Worm (Caenorhabditis elegans) whole organism, L1 larva: Measurements from ENCODE around the gene fbxa-98.
"Not testable (repeated sequence)": the region's sequence is repeated elsewhere in the genome, so short reads cannot be mapped to it uniquely, and the experiment has no call there.

Experiments used
- Y116A8C.19 ChIP-seq: sonication (generic microtip); optimal IDR thresholded peaks from 2 replicates; lab custom pipeline; 2016; ENCODE audit warnings: missing compliant biosample characterization, missing genetic modification characterization, borderline replicate concordance
- alr-1 ChIP-seq: fragments of 200-800 bp; sonication (Bioruptor generic); optimal IDR thresholded peaks from 2 replicates; lab custom pipeline; 2018; ENCODE audit warnings: borderline replicate concordance, mild to moderate bottlenecking, missing genetic modification characterization, missing compliant biosample characterization
- ama-1 ChIP-seq: fragments of 150-350 bp; optimal IDR thresholded peaks from 2 replicates; lab custom pipeline; 2014
- blmp-1 ChIP-seq: fragments of 150-350 bp; optimal IDR thresholded peaks from 2 replicates; lab custom pipeline; 2014; ENCODE audit warnings: missing biosample characterization, missing genetic modification characterization
- ceh-63 ChIP-seq: fragments of 200-800 bp; sonication (Bioruptor generic); optimal IDR thresholded peaks from 2 replicates; lab custom pipeline; 2018; ENCODE audit warnings: mild to moderate bottlenecking, missing genetic modification characterization, missing compliant biosample characterization
- ceh-82 ChIP-seq, 3 experiments: fragments of 150-350 bp in 1 of 3; sonication (generic microtip) in 2 of 3; optimal IDR thresholded peaks; 2 replicates each; lab custom pipeline; 2014 to 2017; ENCODE audit warnings: missing biosample characterization in 3 of 3, missing genetic modification characterization in 3 of 3
- ceh-88 ChIP-seq: fragments of 200-800 bp; sonication (Bioruptor generic); IDR thresholded peaks from 2 replicates; pipeline ENCODE4 v1.3.6; 2022; ENCODE audit warnings: missing genetic modification characterization, missing compliant biosample characterization
- ceh-90 ChIP-seq: sonication (generic microtip); optimal IDR thresholded peaks from 2 replicates; lab custom pipeline; 2016; ENCODE audit warnings: missing genetic modification characterization, missing compliant biosample characterization
- dsc-1 ChIP-seq: sonication (generic microtip); optimal IDR thresholded peaks from 2 replicates; lab custom pipeline; 2016; ENCODE audit warnings: mild to moderate bottlenecking, missing genetic modification characterization, missing compliant biosample characterization
- efl-1 ChIP-seq, 4 experiments: fragments of 150-350 bp; optimal IDR thresholded peaks in 3 of 4; peaks in 1 of 4; 1 replicate in 1 of 4; 2 replicates in 3 of 4; lab custom pipeline; 2014; ENCODE audit warnings: missing biosample characterization in 2 of 4, missing genetic modification characterization in 2 of 4, missing genetic modification reagents in 2 of 4
- elt-2 ChIP-seq: sonication (generic microtip); optimal IDR thresholded peaks from 2 replicates; lab custom pipeline; 2016; ENCODE audit warnings: missing genetic modification characterization, mild to moderate bottlenecking, inconsistent platforms, missing compliant biosample characterization, missing genetic modification reagents
- elt-3 ChIP-seq, 6 experiments: fragments of 150-350 bp in 1 of 6; sonication (generic microtip); optimal IDR thresholded peaks; 2 replicates each; lab custom pipeline; 2017 to 2018; ENCODE audit warnings: missing biosample characterization in 6 of 6, missing genetic modification characterization in 6 of 6, inconsistent platforms in 1 of 6
- fkh-4 ChIP-seq: sonication (generic microtip); optimal IDR thresholded peaks from 2 replicates; lab custom pipeline; 2016; ENCODE audit warnings: missing compliant biosample characterization, missing genetic modification characterization, borderline replicate concordance
- fkh-8 ChIP-seq: sonication (generic microtip); optimal IDR thresholded peaks from 2 replicates; lab custom pipeline; 2016; ENCODE audit warnings: mild to moderate bottlenecking, missing genetic modification characterization, missing compliant biosample characterization
- hpl-2 ChIP-seq: fragments of 150-350 bp; optimal IDR thresholded peaks from 2 replicates; lab custom pipeline; 2014; ENCODE audit warnings: missing biosample characterization, missing genetic modification reagents, missing genetic modification characterization
- irx-1 ChIP-seq: sonication (generic microtip); optimal IDR thresholded peaks from 2 replicates; lab custom pipeline; 2016; ENCODE audit warnings: missing genetic modification characterization, missing compliant biosample characterization
- lin-14 ChIP-seq: fragments of 200-800 bp; sonication (Bioruptor generic); optimal IDR thresholded peaks from 2 replicates; lab custom pipeline; 2018; ENCODE audit warnings: mild to moderate bottlenecking, missing genetic modification characterization, moderate library complexity, missing compliant biosample characterization
- lin-35 ChIP-seq, 2 experiments: fragments of 150-350 bp; optimal IDR thresholded peaks; 2 replicates each; lab custom pipeline; 2014; ENCODE audit warnings: missing biosample characterization in 2 of 2, missing genetic modification characterization in 2 of 2, missing genetic modification reagents in 2 of 2
- lin-39 ChIP-seq: fragments of 150-350 bp; optimal IDR thresholded peaks from 2 replicates; lab custom pipeline; 2014; ENCODE audit warnings: missing biosample characterization, missing genetic modification reagents, missing genetic modification characterization
- mdl-1 ChIP-seq, 2 experiments: fragments of 150-350 bp; optimal IDR thresholded peaks; 2 replicates each; lab custom pipeline; 2014 to 2017; ENCODE audit warnings: missing biosample characterization in 2 of 2, missing genetic modification characterization in 2 of 2, inconsistent platforms in 1 of 2
- nhr-12 ChIP-seq: sonication (generic microtip); optimal IDR thresholded peaks from 2 replicates; lab custom pipeline; 2017; ENCODE audit warnings: missing biosample characterization, missing genetic modification characterization
- nhr-19 ChIP-seq: fragments of 200-800 bp; sonication (Bioruptor generic); conservative IDR thresholded peaks from 2 replicates; pipeline ENCODE4 v1.3.6; 2022; ENCODE audit warnings: missing genetic modification characterization, missing compliant biosample characterization
- nhr-237 ChIP-seq: fragments of 150-350 bp; optimal IDR thresholded peaks from 2 replicates; lab custom pipeline; 2014; ENCODE audit warnings: missing biosample characterization, missing genetic modification characterization
- nhr-77 ChIP-seq: fragments of 150-350 bp; optimal IDR thresholded peaks from 2 replicates; lab custom pipeline; 2014; ENCODE audit warnings: missing biosample characterization, missing genetic modification characterization
- nhr-85 ChIP-seq: sonication (generic microtip); peaks from one replicate; lab custom pipeline; 2016; ENCODE audit warnings: missing genetic modification characterization, inconsistent platforms, missing compliant biosample characterization
- nhr-90 ChIP-seq: sonication (generic microtip); optimal IDR thresholded peaks from 2 replicates; lab custom pipeline; 2016; ENCODE audit warnings: mild to moderate bottlenecking, missing genetic modification characterization, missing compliant biosample characterization; ENCODE audit not compliant: poor library complexity
- rnt-1 ChIP-seq: sonication (generic microtip); optimal IDR thresholded peaks from 2 replicates; lab custom pipeline; 2016; ENCODE audit warnings: mild to moderate bottlenecking, missing genetic modification characterization, moderate library complexity, missing compliant biosample characterization
- snpc-4 ChIP-seq: fragments of 150-350 bp; optimal IDR thresholded peaks from 2 replicates; lab custom pipeline; 2014; ENCODE audit warnings: missing biosample characterization, missing genetic modification characterization
- swsn-7 ChIP-seq: sonication (generic microtip); optimal IDR thresholded peaks from 2 replicates; lab custom pipeline; 2016; ENCODE audit warnings: missing genetic modification characterization, missing compliant biosample characterization
- tlp-1 ChIP-seq: fragments of 150-350 bp; optimal IDR thresholded peaks from 2 replicates; lab custom pipeline; 2014; ENCODE audit warnings: missing biosample characterization, missing genetic modification characterization
- unc-130 ChIP-seq: fragments of 150-350 bp; optimal IDR thresholded peaks from 2 replicates; lab custom pipeline; 2017; ENCODE audit warnings: missing biosample characterization, missing genetic modification characterization, inconsistent platforms
- unc-62 ChIP-seq: fragments of 150-350 bp; optimal IDR thresholded peaks from 2 replicates; lab custom pipeline; 2014; ENCODE audit warnings: missing biosample characterization, missing genetic modification reagents, missing genetic modification characterization
- unc-86 ChIP-seq: sonication (generic microtip); optimal IDR thresholded peaks from 2 replicates; lab custom pipeline; 2016; ENCODE audit warnings: missing genetic modification characterization, missing compliant biosample characterization
- unc-98 ChIP-seq: fragments of 200-800 bp; sonication (Bioruptor generic); IDR thresholded peaks from 2 replicates; pipeline ENCODE4 v1.3.6; 2022; ENCODE audit warnings: missing genetic modification characterization, missing compliant biosample characterization
- vab-15 ChIP-seq: sonication (generic microtip); optimal IDR thresholded peaks from 2 replicates; lab custom pipeline; 2017; ENCODE audit warnings: missing genotype, mild to moderate bottlenecking, missing genetic modification characterization, missing compliant biosample characterization
- xbp-1 ChIP-seq: sonication (generic microtip); optimal IDR thresholded peaks from 2 replicates; lab custom pipeline; 2016; ENCODE audit warnings: missing genetic modification characterization, missing compliant biosample characterization
- zag-1 ChIP-seq: fragments of 150-350 bp; optimal IDR thresholded peaks from 2 replicates; lab custom pipeline; 2014; ENCODE audit warnings: missing biosample characterization, missing genetic modification characterization
- ztf-11 ChIP-seq, 2 experiments: sonication (generic microtip); optimal IDR thresholded peaks; 2 replicates each; lab custom pipeline; 2016 to 2017; ENCODE audit warnings: missing genetic modification characterization in 2 of 2, missing biosample characterization in 1 of 2, missing compliant biosample characterization in 1 of 2

fbxa-98 gene

ce11 chrIV:13597813-13598212 is 35.4 kb upstream of the fbxa-98 start, which contains the start of gene Y45F10B.9:
TSS of gene Y45F10B.9 (minus strand) at chrIV:13597913.
- not testable (repeated sequence) for TF ChIP-seq rnt-1 (tag; lab: Kevin White, UChicago); xbp-1; nhr-85

ce11 chrIV:13600643-13601042 is 32.6 kb upstream of the fbxa-98 start:
- TF ChIP-seq snpc-4 (tag; lab: Kevin White, UChicago) = peak; percentile 81
- TF ChIP-seq unc-130 (tag; lab: Kevin White, UChicago) = no peak
- TF ChIP-seq, all 84 proteins: peak for 1

- TF ChIP-seq irx-1 (tag; lab: Kevin White, UChicago) (no peak), nhr-12 (tag; lab: Kevin White, UChicago) (no peak), alr-1 (no peak), unc-98 (no peak), swsn-7 (tag; lab: Kevin White, UChicago) (no peak), lin-39 (no peak), elt-3 (tag; optimal IDR thresholded peaks at IDR 0.05; lab: Kevin White, UChicago) (no peak), fkh-4 (tag; lab: Kevin White, UChicago) (no peak), mdl-1 (tag; optimal IDR thresholded peaks at IDR 0.05; lab: Kevin White, UChicago) (no peak), unc-62 (GFP tag; lab: Kevin White, UChicago) (no peak), nhr-77 (tag; lab: Kevin White, UChicago) (no peak), dsc-1 (no peak)
Measured at ce11 chrIV:13601428-13601827, 31.8 kb upstream of the fbxa-98 start.

ce11 chrIV:13601973-13602669 is 31.1 kb upstream of the fbxa-98 start, which contains the start of gene Y45F10B.59:
TSS of gene Y45F10B.59 (plus strand) at chrIV:13602619.
- TF ChIP-seq nhr-85 = peak; percentile 69
- TF ChIP-seq hpl-2 = no peak
- TF ChIP-seq nhr-90 (tag; lab: Kevin White, UChicago) = peak; percentile 43
- TF ChIP-seq blmp-1 (tag; lab: Kevin White, UChicago) = no peak
- peak; percentile 86 for TF ChIP-seq snpc-4 (tag; lab: Kevin White, UChicago)
- no peak for TF ChIP-seq efl-1 (optimal IDR thresholded peaks at IDR 0.05; lab: Kevin White, UChicago)
- peak in 1 of 2 experiments; percentile 66 for TF ChIP-seq efl-1 (GFP tag; optimal IDR thresholded peaks at IDR 0.05 in 1 of 2; lab: Kevin White, UChicago)
- TF ChIP-seq nhr-19 (GFP tag; lab: Robert Waterston, UW) = 0 out of 2 replicates have a peak, but pooled peaks have one; percentile 16
- TF ChIP-seq, all 84 proteins: peak for 5

- no peak for TF ChIP-seq nhr-237 (tag; lab: Kevin White, UChicago)
- TF ChIP-seq fkh-8 = no peak
- TF ChIP-seq tlp-1 (tag; lab: Kevin White, UChicago) = no peak
- peak; percentile 36 for TF ChIP-seq elt-2 (tag; lab: Kevin White, UChicago)
- no peak for TF ChIP-seq unc-62 (GFP tag; lab: Kevin White, UChicago)
- no peak for TF ChIP-seq ceh-82 (tag; optimal IDR thresholded peaks at IDR 0.05; lab: Kevin White, UChicago)
- no peak for TF ChIP-seq ztf-11 (tag; optimal IDR thresholded peaks at IDR 0.05; lab: Kevin White, UChicago)
- TF ChIP-seq lin-14 (GFP tag; lab: Kevin White, UChicago) = no peak
- TF ChIP-seq Y116A8C.19 = no peak
- TF ChIP-seq ceh-88 = no peak
- peak; percentile 14 for TF ChIP-seq nhr-85
- no peak for TF ChIP-seq vab-15 (tag; lab: Kevin White, UChicago)
- no peak for TF ChIP-seq nhr-77 (tag; lab: Kevin White, UChicago)
- no peak for TF ChIP-seq irx-1 (tag; lab: Kevin White, UChicago)
- TF ChIP-seq unc-86 (tag; lab: Kevin White, UChicago) = no peak
- TF ChIP-seq ama-1 (lab: Kevin White, UChicago) = no peak
- no peak for TF ChIP-seq ceh-90 (tag; lab: Kevin White, UChicago)
- no peak for TF ChIP-seq dsc-1
- TF ChIP-seq lin-35 (GFP tag; optimal IDR thresholded peaks at IDR 0.05; lab: Kevin White, UChicago) = peak in 1 of 2 experiments; percentile 20
- TF ChIP-seq unc-130 (tag; lab: Kevin White, UChicago) = no peak
- no peak for TF ChIP-seq fkh-4 (tag; lab: Kevin White, UChicago)
- no peak for TF ChIP-seq rnt-1 (tag; lab: Kevin White, UChicago)
- TF ChIP-seq ceh-63 (GFP tag; lab: Kevin White, UChicago) = no peak
- TF ChIP-seq zag-1 (tag; lab: Kevin White, UChicago) = no peak
- no peak for TF ChIP-seq efl-1 (optimal IDR thresholded peaks at IDR 0.05; lab: Kevin White, UChicago)
- TF ChIP-seq efl-1 (GFP tag; optimal IDR thresholded peaks at IDR 0.05 in 1 of 2; lab: Kevin White, UChicago) = no peak
Measured at ce11 chrIV:13609755-13610154, 23.5 kb upstream of the fbxa-98 start, which contains the start of gene C08F11.13. TSS of gene C08F11.13 (minus strand) at chrIV:13609892.
